Worm (Caenorhabditis elegans) whole organism, mixed stage, embryonic: Measurements from ENCODE around the gene prx-12.

Source experiments
- M03D4.4 ChIP-seq: sonication (generic microtip); optimal IDR thresholded peaks from 2 replicates; lab custom pipeline; 2017; ENCODE audit warnings: mild to moderate bottlenecking, missing genetic modification characterization, missing compliant biosample characterization
- bed-3 ChIP-seq: fragments of 200-800 bp; sonication (Bioruptor generic); optimal IDR thresholded peaks from 3 replicates; lab custom pipeline; 2018; ENCODE audit warnings: mild to moderate bottlenecking, missing genetic modification characterization, moderate library complexity, missing compliant biosample characterization
- blmp-1 ChIP-seq: fragments of 150-350 bp; optimal IDR thresholded peaks from 2 replicates; lab custom pipeline; 2014; ENCODE audit warnings: missing biosample characterization, missing genetic modification characterization
- ceh-39 ChIP-seq: fragments of 150-350 bp; optimal IDR thresholded peaks from 2 replicates; lab custom pipeline; 2014; ENCODE audit warnings: missing biosample characterization, missing genetic modification characterization
- ceh-43 ChIP-seq: fragments of 200-800 bp; sonication (Bioruptor generic); optimal IDR thresholded peaks from 2 replicates; lab custom pipeline; 2018; ENCODE audit warnings: mild to moderate bottlenecking, missing genetic modification characterization, moderate library complexity, missing compliant biosample characterization
- ceh-83 ChIP-seq: fragments of 200-800 bp; sonication (Bioruptor generic); optimal IDR thresholded peaks from 2 replicates; lab custom pipeline; 2018; ENCODE audit warnings: mild to moderate bottlenecking, missing genetic modification characterization, missing compliant biosample characterization
- ces-1 ChIP-seq: fragments of 150-350 bp; optimal IDR thresholded peaks from 2 replicates; lab custom pipeline; 2014; ENCODE audit warnings: missing biosample characterization, missing genetic modification reagents, missing genetic modification characterization
- cnd-1 ChIP-seq: fragments of 200-800 bp; sonication (Bioruptor generic); optimal IDR thresholded peaks from 2 replicates; lab custom pipeline; 2018; ENCODE audit warnings: mild to moderate bottlenecking, missing genetic modification characterization, missing compliant biosample characterization
- drap-1 ChIP-seq: fragments of 200-800 bp; sonication (Bioruptor generic); optimal IDR thresholded peaks from 3 replicates; lab custom pipeline; 2018; ENCODE audit warnings: mild to moderate bottlenecking, missing genetic modification characterization, missing compliant biosample characterization
- elt-1 ChIP-seq: sonication (generic microtip); optimal IDR thresholded peaks from 2 replicates; lab custom pipeline; 2017; ENCODE audit warnings: missing genetic modification characterization, mild to moderate bottlenecking, missing compliant biosample characterization, antibody characterized with exemption, moderate library complexity, borderline replicate concordance; ENCODE audit not compliant: insufficient read depth
- elt-3 ChIP-seq: fragments of 150-350 bp; optimal IDR thresholded peaks from 2 replicates; lab custom pipeline; 2014; ENCODE audit warnings: missing biosample characterization, missing genetic modification characterization
- flh-1 ChIP-seq: fragments of 200-800 bp; sonication (Bioruptor generic); optimal IDR thresholded peaks from 2 replicates; lab custom pipeline; 2018; ENCODE audit warnings: mild to moderate bottlenecking, missing genetic modification characterization, moderate library complexity, missing compliant biosample characterization
- ham-2 ChIP-seq: fragments of 200-800 bp; sonication (Bioruptor generic); optimal IDR thresholded peaks from 2 replicates; lab custom pipeline; 2018; ENCODE audit warnings: mild to moderate bottlenecking, missing genetic modification characterization, missing compliant biosample characterization
- hlh-1 ChIP-seq: fragments of 150-350 bp; optimal IDR thresholded peaks from 2 replicates; lab custom pipeline; 2014; ENCODE audit warnings: missing biosample characterization, missing genetic modification reagents, missing genetic modification characterization
- lin-13 ChIP-seq: fragments of 150-350 bp; optimal IDR thresholded peaks from 2 replicates; lab custom pipeline; 2014; ENCODE audit warnings: missing biosample characterization, missing genetic modification characterization
- lin-32 ChIP-seq: fragments of 200-800 bp; sonication (Bioruptor generic); optimal IDR thresholded peaks from 2 replicates; lab custom pipeline; 2018; ENCODE audit warnings: mild to moderate bottlenecking, missing genetic modification characterization, missing compliant biosample characterization
- lsy-2 ChIP-seq: fragments of 150-350 bp; optimal IDR thresholded peaks from 2 replicates; lab custom pipeline; 2014; ENCODE audit warnings: missing biosample characterization, missing genetic modification characterization
- mab-5 ChIP-seq: fragments of 150-350 bp; optimal IDR thresholded peaks from 2 replicates; lab custom pipeline; 2014; ENCODE audit warnings: missing biosample characterization, missing genetic modification characterization
- mep-1 ChIP-seq: fragments of 150-350 bp; optimal IDR thresholded peaks from 2 replicates; lab custom pipeline; 2017; ENCODE audit warnings: missing biosample characterization, missing genetic modification reagents, missing genetic modification characterization, inconsistent platforms
- mls-2 ChIP-seq: sonication (generic microtip); optimal IDR thresholded peaks from 2 replicates; lab custom pipeline; 2016; ENCODE audit warnings: mild to moderate bottlenecking, missing genetic modification characterization, moderate library complexity, missing compliant biosample characterization
- nhr-12 ChIP-seq: fragments of 150-350 bp; optimal IDR thresholded peaks from 2 replicates; lab custom pipeline; 2014; ENCODE audit warnings: missing biosample characterization, missing genetic modification characterization
- nhr-2 ChIP-seq: fragments of 150-350 bp; optimal IDR thresholded peaks from 2 replicates; lab custom pipeline; 2014; ENCODE audit warnings: missing biosample characterization, missing genetic modification characterization
- nhr-237 ChIP-seq: fragments of 150-350 bp; optimal IDR thresholded peaks from 2 replicates; lab custom pipeline; 2014; ENCODE audit warnings: missing biosample characterization, missing genetic modification characterization
- nhr-28 ChIP-seq: fragments of 150-350 bp; optimal IDR thresholded peaks from 2 replicates; lab custom pipeline; 2014; ENCODE audit warnings: missing biosample characterization, missing genetic modification characterization
- pha-4 ChIP-seq: fragments of 150-350 bp; optimal IDR thresholded peaks from 2 replicates; lab custom pipeline; 2018; ENCODE audit warnings: missing biosample characterization, missing genetic modification reagents, missing genetic modification characterization
- snpc-4 ChIP-seq: fragments of 150-350 bp; optimal IDR thresholded peaks from 2 replicates; lab custom pipeline; 2014; ENCODE audit warnings: missing biosample characterization, missing genetic modification characterization
- sptf-1 ChIP-seq: sonication (generic microtip); optimal IDR thresholded peaks from 2 replicates; lab custom pipeline; 2017; ENCODE audit warnings: mild to moderate bottlenecking, missing genetic modification characterization, moderate library complexity, missing compliant biosample characterization
- tbx-8 ChIP-seq: fragments of 200-800 bp; sonication (Bioruptor generic); optimal IDR thresholded peaks from 2 replicates; lab custom pipeline; 2018; ENCODE audit warnings: mild to moderate bottlenecking, missing genetic modification characterization, moderate library complexity, missing compliant biosample characterization
- unc-120 ChIP-seq: sonication (generic microtip); optimal IDR thresholded peaks from 2 replicates; lab custom pipeline; 2017; ENCODE audit warnings: missing genetic modification characterization, missing compliant biosample characterization; ENCODE audit not compliant: poor library complexity, severe bottlenecking
- unc-39 ChIP-seq: fragments of 150-350 bp; optimal IDR thresholded peaks from 2 replicates; lab custom pipeline; 2014; ENCODE audit warnings: missing biosample characterization, missing genetic modification characterization
- unc-62 ChIP-seq: fragments of 150-350 bp; optimal IDR thresholded peaks from 2 replicates; lab custom pipeline; 2014; ENCODE audit warnings: missing biosample characterization, missing genetic modification reagents, missing genetic modification characterization
- ztf-11 ChIP-seq: fragments of 150-350 bp; optimal IDR thresholded peaks from 2 replicates; lab custom pipeline; 2014; ENCODE audit warnings: missing biosample characterization, missing genetic modification characterization

Gene prx-12

ce11 chrX:11419988-11420387 lies 26.9 kb downstream of the prx-12 start, which contains the start of gene F46C3.6:
Gene F46C3.6 (minus strand): TSS chrX:11420074.
- no peak for TF ChIP-seq unc-62 (GFP tag; lab: Kevin White, UChicago)
- no peak for TF ChIP-seq elt-3 (tag; lab: Kevin White, UChicago)
- no peak for TF ChIP-seq elt-1
- no peak for TF ChIP-seq mab-5
- no peak for TF ChIP-seq unc-120
- no peak for TF ChIP-seq ceh-83 (GFP tag; lab: Kevin White, UChicago)
- no peak for TF ChIP-seq lin-13
- TF ChIP-seq mls-2 (tag; lab: Kevin White, UChicago) = no peak
- no peak for TF ChIP-seq lin-32 (GFP tag; lab: Kevin White, UChicago)
- no peak for TF ChIP-seq nhr-2
- TF ChIP-seq ceh-43 (GFP tag; lab: Kevin White, UChicago) = no peak
- TF ChIP-seq pha-4 (tag; lab: Kevin White, UChicago) = no peak
- TF ChIP-seq nhr-237 (tag; lab: Kevin White, UChicago) = no peak
- no peak for TF ChIP-seq nhr-28 (tag; lab: Kevin White, UChicago)
- no peak for TF ChIP-seq blmp-1

- TF ChIP-seq ztf-11 (tag; lab: Kevin White, UChicago) (no peak), lsy-2 (tag; lab: Kevin White, UChicago) (no peak), ceh-83 (GFP tag; lab: Kevin White, UChicago) (no peak), ces-1 (GFP tag; lab: Kevin White, UChicago) (no peak), drap-1 (GFP tag; lab: Kevin White, UChicago) (no peak), lin-32 (GFP tag; lab: Kevin White, UChicago) (no peak)
Observed at ce11 chrX:11426647-11427046, 33.6 kb downstream of the prx-12 start.

ce11 chrX:11427550-11427949 lies 34.5 kb downstream of the prx-12 start:
- TF ChIP-seq M03D4.4 (tag; lab: Kevin White, UChicago) = no peak
- TF ChIP-seq nhr-237 (tag; lab: Kevin White, UChicago) = no peak
- TF ChIP-seq unc-62 (GFP tag; lab: Kevin White, UChicago) = no peak
- TF ChIP-seq lin-32 (GFP tag; lab: Kevin White, UChicago) = no peak
- TF ChIP-seq drap-1 (GFP tag; lab: Kevin White, UChicago) = no peak
- no peak for TF ChIP-seq mep-1 (tag; lab: Kevin White, UChicago)
- TF ChIP-seq ceh-43 (GFP tag; lab: Kevin White, UChicago) = no peak
- no peak for TF ChIP-seq cnd-1 (tag; lab: Kevin White, UChicago)
- TF ChIP-seq sptf-1 (tag; lab: Kevin White, UChicago) = no peak
- TF ChIP-seq pha-4 (tag; lab: Kevin White, UChicago) = no peak
- no peak for TF ChIP-seq ceh-39 (tag; lab: Kevin White, UChicago)
- no peak for TF ChIP-seq nhr-12
- no peak for TF ChIP-seq hlh-1 (tag; lab: Kevin White, UChicago)
- no peak for TF ChIP-seq snpc-4

ce11 chrX:11433488-11433887 lies 40.4 kb downstream of the prx-12 start, which contains the start of gene hum-4:
Gene hum-4 (minus strand): TSS chrX:11433588.
- TF ChIP-seq elt-3 (tag; lab: Kevin White, UChicago) (no peak), elt-1 (no peak), nhr-12 (no peak), nhr-237 (tag; lab: Kevin White, UChicago) (no peak), tbx-8 (GFP tag; lab: Kevin White, UChicago) (no peak), snpc-4 (no peak), blmp-1 (no peak), lin-13 (no peak), ces-1 (GFP tag; lab: Kevin White, UChicago) (no peak), flh-1 (no peak)
- TF ChIP-seq, all 35 proteins: peak for 0

ce11 chrX:11435488-11435887 lies 42.4 kb downstream of the prx-12 start:
- TF ChIP-seq drap-1 (GFP tag; lab: Kevin White, UChicago) (no peak), elt-1 (no peak), ztf-11 (tag; lab: Kevin White, UChicago) (no peak), bed-3 (GFP tag; lab: Kevin White, UChicago) (no peak), tbx-8 (GFP tag; lab: Kevin White, UChicago) (no peak), nhr-28 (tag; lab: Kevin White, UChicago) (no peak)

- TF ChIP-seq ztf-11 (tag; lab: Kevin White, UChicago) (no peak), blmp-1 (no peak), nhr-12 (no peak), ces-1 (GFP tag; lab: Kevin White, UChicago) (no peak), M03D4.4 (tag; lab: Kevin White, UChicago) (no peak), ham-2 (GFP tag; lab: Kevin White, UChicago) (no peak), hlh-1 (tag; lab: Kevin White, UChicago) (no peak), sptf-1 (tag; lab: Kevin White, UChicago) (no peak), lin-13 (no peak), snpc-4 (no peak), ceh-83 (GFP tag; lab: Kevin White, UChicago) (no peak), elt-3 (tag; lab: Kevin White, UChicago) (no peak), unc-120 (no peak), mab-5 (no peak), unc-39 (tag; lab: Kevin White, UChicago) (no peak), unc-62 (GFP tag; lab: Kevin White, UChicago) (no peak), drap-1 (GFP tag; lab: Kevin White, UChicago) (no peak)
Observed at ce11 chrX:11437716-11438115, 44.6 kb downstream of the prx-12 start.
